Worm (Caenorhabditis elegans) whole organism, L2 larva: ENCODE measurements around the gene gmap-2.
A peak's percentile ranks its signal among the peaks of the same experiment; 100 is the strongest.

ENCODE experiments used
- C34F6.9 ChIP-seq: fragments of 150-350 bp; optimal IDR thresholded peaks from 2 replicates; lab custom pipeline; 2014; ENCODE audit warnings: missing biosample characterization, missing genetic modification characterization
- F13H6.1 ChIP-seq: sonication (generic microtip); optimal IDR thresholded peaks from 2 replicates; lab custom pipeline; 2016; ENCODE audit warnings: missing genetic modification characterization, missing compliant biosample characterization
- R02D3.7 ChIP-seq: fragments of 150-350 bp; optimal IDR thresholded peaks from 2 replicates; lab custom pipeline; 2014; ENCODE audit warnings: missing biosample characterization, missing genetic modification characterization
- Y55F3AM.14 ChIP-seq: fragments of 200-800 bp; sonication (Bioruptor generic); optimal IDR thresholded peaks from 2 replicates; lab custom pipeline; 2018; ENCODE audit warnings: mild to moderate bottlenecking, missing genetic modification characterization, missing compliant biosample characterization
- ZK546.5 ChIP-seq: sonication (generic microtip); optimal IDR thresholded peaks from 2 replicates; lab custom pipeline; 2017; ENCODE audit warnings: missing biosample characterization, missing genetic modification characterization
- alr-1 ChIP-seq: fragments of 150-350 bp; optimal IDR thresholded peaks from 2 replicates; lab custom pipeline; 2014; ENCODE audit warnings: missing biosample characterization, missing genetic modification characterization
- aly-2 ChIP-seq: fragments of 150-350 bp; optimal IDR thresholded peaks from 2 replicates; lab custom pipeline; 2014; ENCODE audit warnings: missing biosample characterization, missing genetic modification characterization
- blmp-1 ChIP-seq: sonication (generic microtip); optimal IDR thresholded peaks from 2 replicates; lab custom pipeline; 2017; ENCODE audit warnings: missing genetic modification characterization, mild to moderate bottlenecking, missing compliant biosample characterization, antibody characterized with exemption, moderate library complexity; ENCODE audit not compliant: insufficient read depth
- ceh-16 ChIP-seq: fragments of 150-350 bp; optimal IDR thresholded peaks from 2 replicates; lab custom pipeline; 2014; ENCODE audit warnings: missing biosample characterization, missing genetic modification characterization
- ceh-82 ChIP-seq: fragments of 150-350 bp; optimal IDR thresholded peaks from 2 replicates; lab custom pipeline; 2014; ENCODE audit warnings: missing biosample characterization, missing genetic modification characterization
- crh-2 ChIP-seq: sonication (generic microtip); optimal IDR thresholded peaks from 2 replicates; lab custom pipeline; 2017; ENCODE audit warnings: missing biosample characterization, missing genetic modification characterization
- dmd-4 ChIP-seq: sonication (generic microtip); optimal IDR thresholded peaks from 2 replicates; lab custom pipeline; 2017; ENCODE audit warnings: missing biosample characterization, missing genetic modification characterization
- egl-27 ChIP-seq: sonication (generic microtip); optimal IDR thresholded peaks from 3 replicates; lab custom pipeline; 2017; ENCODE audit warnings: missing biosample characterization, missing genetic modification reagents, missing genetic modification characterization
- elt-1 ChIP-seq: fragments of 150-350 bp; optimal IDR thresholded peaks from 2 replicates; lab custom pipeline; 2014; ENCODE audit warnings: missing biosample characterization, missing genetic modification characterization
- elt-3 ChIP-seq: sonication (generic microtip); optimal IDR thresholded peaks from 2 replicates; lab custom pipeline; 2017; ENCODE audit warnings: missing biosample characterization, missing genetic modification characterization
- fos-1 ChIP-seq: fragments of 150-350 bp; optimal IDR thresholded peaks from 2 replicates; lab custom pipeline; 2014; ENCODE audit warnings: missing biosample characterization, missing genetic modification characterization
- gmeb-1 ChIP-seq: fragments of 150-350 bp; optimal IDR thresholded peaks from 2 replicates; lab custom pipeline; 2014; ENCODE audit warnings: missing biosample characterization, missing genetic modification characterization
- lin-11 ChIP-seq: fragments of 150-350 bp; sonication (generic microtip); optimal IDR thresholded peaks from 2 replicates; lab custom pipeline; 2014; ENCODE audit warnings: missing biosample characterization, missing genetic modification characterization, inconsistent platforms, mixed read lengths
- lin-13 ChIP-seq: fragments of 150-350 bp; optimal IDR thresholded peaks from 2 replicates; lab custom pipeline; 2014; ENCODE audit warnings: missing biosample characterization, missing genetic modification reagents, missing genetic modification characterization
- lin-39 ChIP-seq: fragments of 150-350 bp; optimal IDR thresholded peaks from 2 replicates; lab custom pipeline; 2014; ENCODE audit warnings: missing biosample characterization, missing genetic modification reagents, missing genetic modification characterization
- lsy-2 ChIP-seq, 2 experiments: fragments of 150-350 bp in 1 of 2; sonication (generic microtip) in 1 of 2; optimal IDR thresholded peaks; 2 replicates each; lab custom pipeline; 2014 to 2017; ENCODE audit warnings: missing biosample characterization in 2 of 2, missing genetic modification characterization in 2 of 2
- mab-5 ChIP-seq: fragments of 150-350 bp; optimal IDR thresholded peaks from 2 replicates; lab custom pipeline; 2014; ENCODE audit warnings: missing biosample characterization, missing genetic modification characterization
- mbf-1 ChIP-seq: sonication (generic microtip); optimal IDR thresholded peaks from 2 replicates; lab custom pipeline; 2017; ENCODE audit warnings: missing biosample characterization, missing genetic modification characterization
- mdl-1 ChIP-seq, 2 experiments: fragments of 150-350 bp in 1 of 2; sonication (generic microtip) in 1 of 2; optimal IDR thresholded peaks; 2 replicates each; lab custom pipeline; 2017; ENCODE audit warnings: missing biosample characterization in 2 of 2, missing genetic modification characterization in 2 of 2
- nhr-10 ChIP-seq: sonication (generic microtip); optimal IDR thresholded peaks from 2 replicates; lab custom pipeline; 2017; ENCODE audit warnings: missing biosample characterization, missing genetic modification characterization
- nhr-11 ChIP-seq: fragments of 150-350 bp; optimal IDR thresholded peaks from 2 replicates; lab custom pipeline; 2014; ENCODE audit warnings: missing biosample characterization, missing genetic modification characterization
- nhr-129 ChIP-seq: fragments of 150-350 bp; optimal IDR thresholded peaks from 2 replicates; lab custom pipeline; 2014; ENCODE audit warnings: missing biosample characterization, missing genetic modification characterization
- nhr-21 ChIP-seq: fragments of 150-350 bp; optimal IDR thresholded peaks from 2 replicates; lab custom pipeline; 2014; ENCODE audit warnings: missing biosample characterization, missing genetic modification characterization
- nhr-23 ChIP-seq: fragments of 150-350 bp; optimal IDR thresholded peaks from 2 replicates; lab custom pipeline; 2014; ENCODE audit warnings: missing biosample characterization, missing genetic modification reagents, missing genetic modification characterization
- nhr-237 ChIP-seq: fragments of 150-350 bp; optimal IDR thresholded peaks from 2 replicates; lab custom pipeline; 2014; ENCODE audit warnings: missing biosample characterization, missing genetic modification characterization
- nhr-25 ChIP-seq: fragments of 150-350 bp; sonication (generic microtip); optimal IDR thresholded peaks from 3 replicates; lab custom pipeline; 2014; ENCODE audit warnings: missing biosample characterization, missing genetic modification characterization
- nhr-6 ChIP-seq: fragments of 150-350 bp; optimal IDR thresholded peaks from 2 replicates; lab custom pipeline; 2014; ENCODE audit warnings: missing biosample characterization, missing genetic modification characterization
- nhr-77 ChIP-seq: fragments of 150-350 bp; optimal IDR thresholded peaks from 2 replicates; lab custom pipeline; 2014; ENCODE audit warnings: missing biosample characterization, missing genetic modification characterization
- peb-1 ChIP-seq: fragments of 150-350 bp; optimal IDR thresholded peaks from 2 replicates; lab custom pipeline; 2014; ENCODE audit warnings: missing biosample characterization, missing genetic modification characterization
- sem-4 ChIP-seq: fragments of 150-350 bp; optimal IDR thresholded peaks from 2 replicates; lab custom pipeline; 2014; ENCODE audit warnings: missing biosample characterization, missing genetic modification reagents, missing genetic modification characterization
- skn-1 ChIP-seq: sonication (generic microtip); optimal IDR thresholded peaks from 2 replicates; lab custom pipeline; 2017; ENCODE audit warnings: missing biosample characterization, missing genetic modification characterization
- sma-3 ChIP-seq: sonication (generic microtip); optimal IDR thresholded peaks from 2 replicates; lab custom pipeline; 2016; ENCODE audit warnings: missing genetic modification reagents, missing genetic modification characterization, missing compliant biosample characterization
- sma-9 ChIP-seq, 2 experiments: fragments of 150-350 bp in 1 of 2; sonication (generic microtip) in 1 of 2; optimal IDR thresholded peaks; 2 replicates each; lab custom pipeline; 2014 to 2016; ENCODE audit warnings: missing genetic modification characterization in 2 of 2, mild to moderate bottlenecking in 1 of 2, missing biosample characterization in 1 of 2, missing compliant biosample characterization in 1 of 2, missing genetic modification reagents in 1 of 2, moderate library complexity in 1 of 2
- snpc-4 ChIP-seq: fragments of 150-350 bp; optimal IDR thresholded peaks from 2 replicates; lab custom pipeline; 2014; ENCODE audit warnings: missing biosample characterization, missing genetic modification characterization
- unc-39 ChIP-seq: fragments of 150-350 bp; optimal IDR thresholded peaks from 2 replicates; lab custom pipeline; 2014; ENCODE audit warnings: missing biosample characterization, missing genetic modification characterization
- unc-55 ChIP-seq: fragments of 150-350 bp; sonication (generic microtip); optimal IDR thresholded peaks from 3 replicates; lab custom pipeline; 2014; ENCODE audit warnings: missing biosample characterization, missing genetic modification reagents, missing genetic modification characterization
- unc-62 ChIP-seq: fragments of 150-350 bp; optimal IDR thresholded peaks from 2 replicates; lab custom pipeline; 2014; ENCODE audit warnings: missing biosample characterization, missing genetic modification reagents, missing genetic modification characterization
- zag-1 ChIP-seq: fragments of 150-350 bp; optimal IDR thresholded peaks from 2 replicates; lab custom pipeline; 2014; ENCODE audit warnings: missing biosample characterization, missing genetic modification characterization
- ztf-1 ChIP-seq: fragments of 200-800 bp; sonication (Bioruptor generic); conservative IDR thresholded peaks from 2 replicates; pipeline ENCODE4 v1.3.6; 2022; ENCODE audit warnings: missing genetic modification characterization, missing compliant biosample characterization
- ztf-11 ChIP-seq: sonication (generic microtip); optimal IDR thresholded peaks from 2 replicates; lab custom pipeline; 2017; ENCODE audit warnings: missing biosample characterization, missing genetic modification characterization
- ztf-4 ChIP-seq: fragments of 150-350 bp; optimal IDR thresholded peaks from 2 replicates; lab custom pipeline; 2014; ENCODE audit warnings: missing biosample characterization, missing genetic modification characterization

The gmap-2 gene

ce11 chrX:12977451-12977850 lies 34.4 kb upstream of the gmap-2 start, which contains the start of gene F11C1.9:
Gene F11C1.9 (minus strand): TSS chrX:12977551.
- no peak for TF ChIP-seq elt-3 (tag; lab: Kevin White, UChicago)
- TF ChIP-seq aly-2 (tag; lab: Kevin White, UChicago) = no peak
- no peak for TF ChIP-seq ztf-1 (GFP tag; lab: Robert Waterston, UW)
- TF ChIP-seq nhr-237 = no peak
- TF ChIP-seq nhr-25 (tag; lab: Kevin White, UChicago) = no peak
- no peak for TF ChIP-seq nhr-129 (tag; lab: Kevin White, UChicago)
- no peak for TF ChIP-seq F13H6.1 (tag; lab: Kevin White, UChicago)
- no peak for TF ChIP-seq fos-1 (tag; lab: Kevin White, UChicago)
- no peak for TF ChIP-seq crh-2 (tag; lab: Kevin White, UChicago)
- no peak for TF ChIP-seq lsy-2 (tag; optimal IDR thresholded peaks at IDR 0.05; lab: Kevin White, UChicago)
- no peak for TF ChIP-seq gmeb-1 (tag; lab: Kevin White, UChicago)
- TF ChIP-seq unc-39 (tag; lab: Kevin White, UChicago) = no peak

ce11 chrX:12976774-12977173 lies 33.7 kb upstream of the gmap-2 start, which contains the start of the genes F11C1.4 and F11C1.10:
Gene F11C1.4 (plus strand): TSS chrX:12977074.
Gene F11C1.10 (plus strand): TSS chrX:12977082.
- no peak for TF ChIP-seq nhr-237
- no peak for TF ChIP-seq nhr-11 (tag; lab: Kevin White, UChicago)
- TF ChIP-seq snpc-4 (tag; lab: Kevin White, UChicago) = no peak
- TF ChIP-seq mab-5 (tag; lab: Kevin White, UChicago) = no peak
- no peak for TF ChIP-seq sma-9 (GFP tag; optimal IDR thresholded peaks at IDR 0.05; lab: Kevin White, UChicago)
- TF ChIP-seq sma-9 (tag; optimal IDR thresholded peaks at IDR 0.05; lab: Kevin White, UChicago) = no peak
- no peak for TF ChIP-seq peb-1
- no peak for TF ChIP-seq ztf-11 (tag; lab: Kevin White, UChicago)
- no peak for TF ChIP-seq crh-2 (tag; lab: Kevin White, UChicago)
- TF ChIP-seq nhr-23 (tag; lab: Kevin White, UChicago) = no peak
- TF ChIP-seq elt-3 (tag; lab: Kevin White, UChicago) = no peak
- TF ChIP-seq unc-55 (GFP tag; lab: Kevin White, UChicago) = no peak
- TF ChIP-seq ztf-4 (tag; lab: Kevin White, UChicago) = no peak
- TF ChIP-seq, all 48 proteins: peak for 0

- TF ChIP-seq unc-39 (tag; lab: Kevin White, UChicago) = no peak
- TF ChIP-seq dmd-4 (tag; lab: Kevin White, UChicago) = no peak
- TF ChIP-seq sma-9 (GFP tag; optimal IDR thresholded peaks at IDR 0.05; lab: Kevin White, UChicago) = peak; percentile 84
- TF ChIP-seq sma-9 (tag; optimal IDR thresholded peaks at IDR 0.05; lab: Kevin White, UChicago) = no peak
- TF ChIP-seq mbf-1 (tag; lab: Kevin White, UChicago) = no peak
- TF ChIP-seq sem-4 (tag; lab: Kevin White, UChicago) = peak; percentile 85
- peak; percentile 76 for TF ChIP-seq gmeb-1 (tag; lab: Kevin White, UChicago)
- TF ChIP-seq crh-2 (tag; lab: Kevin White, UChicago) = peak; percentile 80
- peak; percentile 81 for TF ChIP-seq nhr-21 (tag; lab: Kevin White, UChicago)
- no peak for TF ChIP-seq nhr-23 (tag; lab: Kevin White, UChicago)
- TF ChIP-seq unc-55 (GFP tag; lab: Kevin White, UChicago) = peak; percentile 71
- peak; percentile 34 for TF ChIP-seq blmp-1 (tag; lab: Kevin White, UChicago)
- TF ChIP-seq nhr-25 (tag; lab: Kevin White, UChicago) = no peak
- peak in 1 of 2 experiments; percentile 16 for TF ChIP-seq mdl-1 (tag; optimal IDR thresholded peaks at IDR 0.05; lab: Kevin White, UChicago)
- no peak for TF ChIP-seq ZK546.5 (tag; lab: Kevin White, UChicago)
- TF ChIP-seq snpc-4 (tag; lab: Kevin White, UChicago) = peak; percentile 17
- peak; percentile 10 for TF ChIP-seq zag-1 (tag; lab: Kevin White, UChicago)
- TF ChIP-seq nhr-129 (tag; lab: Kevin White, UChicago) = peak; percentile 91
- no peak for TF ChIP-seq nhr-10 (tag; lab: Kevin White, UChicago)
- TF ChIP-seq nhr-11 (tag; lab: Kevin White, UChicago) = no peak
- no peak for TF ChIP-seq skn-1
- no peak for TF ChIP-seq nhr-237
- TF ChIP-seq F13H6.1 (tag; lab: Kevin White, UChicago) = peak; percentile 73
- TF ChIP-seq egl-27 (tag; lab: Kevin White, UChicago) = peak; percentile 53
- TF ChIP-seq aly-2 (tag; lab: Kevin White, UChicago) = no peak
- peak; percentile 73 for TF ChIP-seq lin-11 (tag; lab: Kevin White, UChicago)
- TF ChIP-seq nhr-6 (tag; lab: Kevin White, UChicago) = peak; percentile 84
- no peak for TF ChIP-seq elt-1
- TF ChIP-seq elt-3 (tag; lab: Kevin White, UChicago) = no peak
- peak; percentile 75 for TF ChIP-seq sma-3 (GFP tag; lab: Kevin White, UChicago)
- TF ChIP-seq ceh-16 (tag; lab: Kevin White, UChicago) = no peak
- TF ChIP-seq lin-13 (GFP tag; lab: Kevin White, UChicago) = peak; percentile 84
- TF ChIP-seq nhr-77 = no peak
- no peak for TF ChIP-seq unc-62 (GFP tag; lab: Kevin White, UChicago)
- no peak for TF ChIP-seq alr-1
- peak; percentile 89 for TF ChIP-seq C34F6.9 (tag; lab: Kevin White, UChicago)
- peak; percentile 39 for TF ChIP-seq ztf-4 (tag; lab: Kevin White, UChicago)
- TF ChIP-seq Y55F3AM.14 = peak; percentile 10
- no peak for TF ChIP-seq lin-39 (tag; lab: Kevin White, UChicago)
- TF ChIP-seq ceh-82 = no peak
- no peak for TF ChIP-seq R02D3.7 (tag; lab: Kevin White, UChicago)
Observed at ce11 chrX:12975595-12976089, 32.6 kb upstream of the gmap-2 start, which contains the start of gene ppk-3. Gene ppk-3 (minus strand): TSS chrX:12975645.
